Worm (Caenorhabditis elegans) whole organism, L2 larva: ENCODE measurements around the gene comt-1.

ENCODE experiments used
- ceh-16 ChIP-seq: fragments of 150-350 bp; optimal IDR thresholded peaks from 2 replicates; lab custom pipeline; 2014; ENCODE audit warnings: missing biosample characterization, missing genetic modification characterization
- mab-5 ChIP-seq: fragments of 150-350 bp; optimal IDR thresholded peaks from 2 replicates; lab custom pipeline; 2014; ENCODE audit warnings: missing biosample characterization, missing genetic modification characterization

DNA sequence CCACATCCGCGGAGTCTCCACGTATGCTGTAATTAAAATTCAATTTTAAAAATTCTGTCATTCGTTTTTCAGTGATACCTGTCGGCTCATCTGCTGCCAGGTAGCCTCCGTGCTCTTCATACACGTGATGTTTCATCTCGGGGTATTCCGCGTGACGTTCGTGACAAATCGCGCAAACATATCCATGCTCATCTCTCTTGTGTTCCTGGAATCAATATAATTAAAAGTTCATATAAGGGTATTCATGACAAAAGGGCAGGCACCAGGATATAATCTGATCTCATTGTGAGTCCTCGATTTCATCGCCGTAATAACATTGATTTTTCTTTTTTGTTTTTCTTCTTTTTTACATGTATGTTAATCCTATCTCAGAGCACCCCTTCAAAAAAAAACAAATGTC lies 8.3 kb downstream of the comt-1 start:
- TF ChIP-seq mab-5 (tag; lab: Kevin White, UChicago) (no peak), ceh-16 (no peak)
